Fruit fly (Drosophila melanogaster) whole organism, embryonic: ENCODE data around the gene NijB.

Experiments used
- ATbp ChIP-seq: fragments of 200-800 bp; sonication (Bioruptor generic); optimal IDR thresholded peaks from 2 replicates; lab custom pipeline; 2017; ENCODE audit warnings: missing biosample characterization, mild to moderate bottlenecking, missing genetic modification characterization, missing genetic modification reagents
- CG1603 ChIP-seq: fragments of 200-800 bp; sonication (Bioruptor generic); optimal IDR thresholded peaks from 2 replicates; lab custom pipeline; 2019; ENCODE audit warnings: missing biosample characterization, mild to moderate bottlenecking, missing genetic modification characterization, moderate library complexity
- CG16863 ChIP-seq: fragments of 200-800 bp; sonication (Bioruptor generic); optimal IDR thresholded peaks from 3 replicates; lab custom pipeline; 2016; ENCODE audit warnings: missing biosample characterization, missing genetic modification characterization
- CG17359 ChIP-seq: fragments of 200-800 bp; sonication (Bioruptor generic); optimal IDR thresholded peaks from 3 replicates; lab custom pipeline; 2018; ENCODE audit warnings: missing biosample characterization, mild to moderate bottlenecking, missing genetic modification characterization, moderate library complexity
- Camta ChIP-seq: fragments of 200-800 bp; sonication (Bioruptor generic); optimal IDR thresholded peaks from 2 replicates; lab custom pipeline; 2016; ENCODE audit warnings: missing biosample characterization, missing genetic modification characterization
- cato ChIP-seq: fragments of 200-800 bp; sonication (Bioruptor generic); optimal IDR thresholded peaks from 2 replicates; lab custom pipeline; 2016; ENCODE audit warnings: missing biosample characterization, missing genetic modification characterization, borderline replicate concordance
- fu2 ChIP-seq: fragments of 200-800 bp; sonication (Bioruptor generic); optimal IDR thresholded peaks from 2 replicates; lab custom pipeline; 2016; ENCODE audit warnings: missing biosample characterization, missing genetic modification characterization
- hbn ChIP-seq: fragments of 200-800 bp; sonication (Bioruptor generic); IDR thresholded peaks from 2 replicates; pipeline ENCODE4 v1.3.6; 2022; ENCODE audit warnings: missing biosample characterization, missing genetic modification characterization; ENCODE audit not compliant: partially characterized antibody
- hkb ChIP-seq, 2 experiments: fragments of 200-800 bp in 1 of 2; fragments of >200 bp in 1 of 2; sonication (Bioruptor generic) in 1 of 2; IDR thresholded peaks in 1 of 2; optimal IDR thresholded peaks in 1 of 2; 2 replicates each; pipeline versions ENCODE4 v1.3.6 to Lab custom; 2017 to 2022; ENCODE audit warnings: missing biosample characterization in 1 of 2, missing genetic modification characterization in 1 of 2
- kah ChIP-seq: fragments of 200-800 bp; sonication (Bioruptor generic); optimal IDR thresholded peaks from 2 replicates; lab custom pipeline; 2018; ENCODE audit warnings: missing biosample characterization, mild to moderate bottlenecking, missing genetic modification characterization
- nom ChIP-seq: fragments of 200-800 bp; sonication (Bioruptor generic); optimal IDR thresholded peaks from 2 replicates; lab custom pipeline; 2017; ENCODE audit warnings: missing biosample characterization, missing genetic modification characterization, mild to moderate bottlenecking, moderate library complexity, missing genetic modification reagents
- phol ChIP-seq: fragments of 200-800 bp; sonication (Bioruptor generic); optimal IDR thresholded peaks from 3 replicates; lab custom pipeline; 2018; ENCODE audit warnings: missing biosample characterization, mild to moderate bottlenecking, missing genetic modification characterization, moderate library complexity
- slbo ChIP-seq: fragments of 200-800 bp; sonication (Bioruptor generic); IDR thresholded peaks from 2 replicates; pipeline ENCODE4 v1.3.6; 2022; ENCODE audit warnings: missing biosample characterization, missing genetic modification characterization
- zfh2 ChIP-seq: fragments of 200-800 bp; sonication (Bioruptor generic); optimal IDR thresholded peaks from 2 replicates; lab custom pipeline; 2016; ENCODE audit warnings: missing biosample characterization, missing genetic modification characterization

- TF ChIP-seq kah (GFP tag; lab: Kevin White, UChicago), result no peak
- no peak for TF ChIP-seq CG1603 (tag; lab: Kevin White, UChicago)
- TF ChIP-seq hbn, result no peak
- no peak for TF ChIP-seq hkb (optimal IDR thresholded peaks at IDR 0.05; lab: Kevin White, UChicago)
- no peak for TF ChIP-seq hkb (GFP tag; IDR thresholded peaks at IDR 0.05; lab: Robert Waterston, UW)
- TF ChIP-seq slbo (GFP tag; lab: Robert Waterston, UW), result no peak
- TF ChIP-seq CG17359 (tag; lab: Kevin White, UChicago), result no peak
- no peak for TF ChIP-seq nom (GFP tag; lab: Kevin White, UChicago)
- no peak for TF ChIP-seq phol
- TF ChIP-seq cato (GFP tag; lab: Kevin White, UChicago), result no peak
- no peak for TF ChIP-seq ATbp (GFP tag; lab: Kevin White, UChicago)
- no peak for TF ChIP-seq Camta (GFP tag; lab: Kevin White, UChicago)
- TF ChIP-seq fu2 (GFP tag; lab: Kevin White, UChicago), result no peak
- TF ChIP-seq zfh2, result no peak
- no peak for TF ChIP-seq CG16863
These were observed 46.1 kb upstream of the NijB start, which contains the start of gene Indy for dm6 chr3L:18846233-18846271.
